Worm (Caenorhabditis elegans): Measurements from ENCODE around the gene ben-1.

Gene ben-1

DNA sequence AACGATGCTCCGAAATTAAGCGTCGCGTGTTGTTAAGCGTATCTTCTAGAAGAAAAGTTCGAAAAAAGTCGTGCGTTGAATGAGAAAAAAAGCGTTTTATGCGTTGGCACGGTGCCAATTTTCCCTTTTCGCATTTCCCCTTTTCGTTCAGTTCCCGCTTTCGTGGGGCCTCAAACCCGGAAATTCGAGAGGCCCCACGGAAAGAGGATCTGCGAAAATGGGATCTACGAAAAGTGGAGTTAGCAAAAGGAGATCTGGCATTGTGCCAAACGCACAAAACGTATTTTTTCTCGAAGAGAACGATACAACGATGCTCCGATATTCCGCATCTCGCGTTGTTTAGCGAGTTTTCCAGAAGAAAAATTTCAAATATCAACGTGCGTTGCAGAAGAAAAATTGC lies 41.6 kb downstream of the ben-1 start (continued):
- TF ChIP-seq unc-62 (GFP tag; optimal IDR thresholded peaks at IDR 0.05 in 1 of 2) (no peak), unc-62 (tag; optimal IDR thresholded peaks at IDR 0.05) (no peak), lin-13 (GFP tag; optimal IDR thresholded peaks at IDR 0.05) (no peak)

DNA sequence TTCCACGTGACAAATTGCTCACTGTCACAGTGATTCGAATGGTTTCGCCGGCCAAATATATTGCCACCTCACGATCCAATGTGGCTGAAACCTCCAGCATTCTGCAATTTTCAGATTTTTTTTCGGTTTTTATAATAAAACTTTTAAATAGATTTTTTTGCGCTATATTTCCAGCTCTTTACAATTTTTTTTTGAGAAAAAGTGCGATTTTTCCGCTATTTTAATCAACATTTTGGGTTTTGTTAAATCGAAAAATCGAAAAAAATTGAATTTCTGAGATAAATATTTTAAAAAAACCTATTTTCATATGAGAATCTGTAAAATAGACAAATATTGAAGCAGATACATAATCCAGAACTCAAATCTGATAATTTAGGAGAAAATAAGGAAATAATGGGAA lies 42.5 kb downstream of the ben-1 start, which contains the start of gene M01F1.9:
Gene M01F1.9, minus strand, starts transcription at position 101 of the 400 bp plus-strand sequence.
- no peak for TF ChIP-seq fos-1 (tag; optimal IDR thresholded peaks at IDR 0.05)
- no peak for TF ChIP-seq ama-1 (optimal IDR thresholded peaks at IDR 0.05)
- TF ChIP-seq arid-1 (GFP tag; conservative IDR thresholded peaks at IDR 0.05), result no peak
- TF ChIP-seq nhr-10 (tag; optimal IDR thresholded peaks at IDR 0.05), result no peak
- TF ChIP-seq lin-39 (tag; optimal IDR thresholded peaks at IDR 0.05), result no peak
- no peak for TF ChIP-seq pqm-1 (tag; optimal IDR thresholded peaks at IDR 0.05)
- TF ChIP-seq nhr-42 (GFP tag; IDR thresholded peaks at IDR 0.05), result no peak
- no peak for TF ChIP-seq nhr-25 (tag; optimal IDR thresholded peaks at IDR 0.05; ENCODE audit: borderline replicate concordance, insufficient read depth)
- TF ChIP-seq spr-3 (GFP tag; optimal IDR thresholded peaks at IDR 0.05), result no peak
- no peak for TF ChIP-seq lin-13 (GFP tag; optimal IDR thresholded peaks at IDR 0.05)
- no peak for TF ChIP-seq lin-38 (GFP tag; IDR thresholded peaks at IDR 0.05)
- no peak for TF ChIP-seq jun-1 (tag; optimal IDR thresholded peaks at IDR 0.05)

DNA sequence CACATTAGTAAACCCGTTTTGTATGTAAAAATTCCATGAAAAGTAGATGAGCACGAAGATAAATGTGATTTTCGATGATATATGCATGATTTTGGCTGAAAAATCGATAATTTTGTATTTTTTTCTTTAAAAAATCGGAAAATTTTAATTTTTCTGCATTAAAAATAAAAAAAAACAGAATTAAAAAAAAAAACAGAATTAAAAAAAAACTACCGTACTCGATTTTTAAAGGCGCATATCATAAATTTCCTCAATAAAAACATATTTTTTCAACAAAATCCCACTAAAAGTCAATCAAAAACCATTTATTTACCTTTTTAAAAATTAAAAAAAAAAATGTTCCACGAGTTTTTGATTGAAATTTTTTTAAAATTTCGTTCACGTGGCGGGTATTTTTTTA lies 48.3 kb downstream of the ben-1 start, which contains the start of gene gly-14:
Gene gly-14, minus strand, starts transcription at position 101 of the 400 bp plus-strand sequence.
- TF ChIP-seq hif-1 (tag; optimal IDR thresholded peaks at IDR 0.05), result no peak
- TF ChIP-seq tag-97 (GFP tag; IDR thresholded peaks at IDR 0.05), result no peak
- no peak for TF ChIP-seq zfp-3 (GFP tag; conservative IDR thresholded peaks at IDR 0.05)
- TF ChIP-seq lin-38 (GFP tag; IDR thresholded peaks at IDR 0.05), result no peak
- no peak for TF ChIP-seq egl-43 (GFP tag; IDR thresholded peaks at IDR 0.05)
- no peak for TF ChIP-seq daf-19 (GFP tag; conservative IDR thresholded peaks at IDR 0.05)
- no peak for TF ChIP-seq aly-2 (tag; optimal IDR thresholded peaks at IDR 0.05)
- no peak for TF ChIP-seq hmg-1.1 (GFP tag; IDR thresholded peaks at IDR 0.05)
- no peak for TF ChIP-seq attf-4 (tag; optimal IDR thresholded peaks at IDR 0.05)
- TF ChIP-seq dmd-9 (GFP tag; IDR thresholded peaks at IDR 0.05), result no peak
- no peak for TF ChIP-seq aha-1 (tag)
- no peak for TF ChIP-seq ceh-62 (tag; optimal IDR thresholded peaks at IDR 0.05)
- no peak for TF ChIP-seq set-16 (GFP tag; IDR thresholded peaks at IDR 0.05)

DNA sequence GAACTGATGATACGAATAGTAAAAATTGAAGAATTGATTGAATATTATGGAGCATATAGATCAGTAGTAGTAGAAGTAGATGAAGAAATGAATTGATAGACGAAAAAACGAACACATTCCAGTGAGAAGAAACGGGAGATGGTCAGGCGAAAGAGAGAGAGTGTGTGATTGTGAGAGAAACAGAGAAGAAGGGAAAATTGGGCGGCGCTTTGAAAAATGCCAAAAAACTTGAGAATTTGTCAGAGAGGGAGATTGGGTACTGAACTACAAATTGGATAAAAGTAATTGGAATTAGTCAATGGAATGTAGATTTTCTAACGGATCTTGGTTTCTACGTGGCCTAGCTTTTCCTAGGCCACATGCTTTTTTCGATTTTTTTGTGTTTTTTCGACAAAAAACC lies 53.2 kb downstream of the ben-1 start, which contains the start of gene C34C12.7:
Gene C34C12.7, minus strand, starts transcription at position 118 of the 400 bp plus-strand sequence.
- TF ChIP-seq nhr-28 (tag; optimal IDR thresholded peaks at IDR 0.05) (peak; percentile 13), ama-1 (optimal IDR thresholded peaks at IDR 0.05) (no peak)
